Worm (Caenorhabditis elegans) whole organism, L4/young adult: ENCODE results near the gene nos-1.

Experiments
- W03F9.2 ChIP-seq: fragments of 150-350 bp; optimal IDR thresholded peaks from 2 replicates; lab custom pipeline; 2014; ENCODE audit warnings: missing biosample characterization, missing genetic modification characterization
- dao-5 ChIP-seq: sonication (generic microtip); optimal IDR thresholded peaks from 2 replicates; lab custom pipeline; 2016; ENCODE audit warnings: missing genotype, missing genetic modification characterization, moderate library complexity, missing compliant biosample characterization
- him-1 ChIP-seq: sonication (generic microtip); optimal IDR thresholded peaks from 2 replicates; lab custom pipeline; 2016; ENCODE audit warnings: missing genotype, missing genetic modification reagents, missing genetic modification characterization, missing compliant biosample characterization

nos-1 gene

ce11 chrII:10953065-10953464 is at the start of gene nos-1:
nos-1 (minus strand) TSS chrII:10953165.
- TF ChIP-seq W03F9.2 (tag; lab: Kevin White, UChicago) (no peak), dao-5 (tag; lab: Kevin White, UChicago) (no peak), him-1 (no peak)

- TF ChIP-seq W03F9.2 (tag; lab: Kevin White, UChicago) (no peak), dao-5 (tag; lab: Kevin White, UChicago) (no peak), him-1 (no peak)
Observed at ce11 chrII:10999109-10999508, 46.1 kb upstream of the nos-1 start.

ce11 chrII:10995600-10995999 is 42.6 kb upstream of the nos-1 start:
- TF ChIP-seq dao-5 (tag; lab: Kevin White, UChicago) (no peak), him-1 (no peak), W03F9.2 (tag; lab: Kevin White, UChicago) (no peak)

ce11 chrII:10993607-10994229 is 40.8 kb upstream of the nos-1 start:
- TF ChIP-seq him-1, result no peak

ce11 chrII:10990592-10990991 is 37.6 kb upstream of the nos-1 start:
- TF ChIP-seq W03F9.2 (tag; lab: Kevin White, UChicago) (no peak), dao-5 (tag; lab: Kevin White, UChicago) (no peak), him-1 (no peak)

ce11 chrII:10989180-10989579 is 36.2 kb upstream of the nos-1 start:
- no peak for TF ChIP-seq dao-5 (tag; lab: Kevin White, UChicago)
- no peak for TF ChIP-seq W03F9.2 (tag; lab: Kevin White, UChicago)
- TF ChIP-seq him-1, result no peak

- no peak for TF ChIP-seq him-1
- no peak for TF ChIP-seq W03F9.2 (tag; lab: Kevin White, UChicago)
- TF ChIP-seq dao-5 (tag; lab: Kevin White, UChicago), result no peak
Observed at ce11 chrII:10988575-10988974, 35.6 kb upstream of the nos-1 start.

- TF ChIP-seq W03F9.2 (tag; lab: Kevin White, UChicago) (no peak), him-1 (no peak), dao-5 (tag; lab: Kevin White, UChicago) (no peak)
Observed at ce11 chrII:10986461-10987090, 33.6 kb upstream of the nos-1 start.

- no peak for TF ChIP-seq W03F9.2 (tag; lab: Kevin White, UChicago)
- no peak for TF ChIP-seq dao-5 (tag; lab: Kevin White, UChicago)
- TF ChIP-seq him-1, result no peak
Observed at ce11 chrII:10982017-10982416, 29.1 kb upstream of the nos-1 start.

- TF ChIP-seq him-1 (no peak), W03F9.2 (tag; lab: Kevin White, UChicago) (no peak), dao-5 (tag; lab: Kevin White, UChicago) (no peak)
Observed at ce11 chrII:10975239-10975638, 22.3 kb upstream of the nos-1 start, which contains the start of gene ptp-3. ptp-3 (plus strand) TSS chrII:10975539.

ce11 chrII:10971677-10972076 is 18.7 kb upstream of the nos-1 start:
- no peak for TF ChIP-seq W03F9.2 (tag; lab: Kevin White, UChicago)
- no peak for TF ChIP-seq him-1
- TF ChIP-seq dao-5 (tag; lab: Kevin White, UChicago), result no peak

- TF ChIP-seq dao-5 (tag; lab: Kevin White, UChicago), result no peak
- no peak for TF ChIP-seq him-1
- TF ChIP-seq W03F9.2 (tag; lab: Kevin White, UChicago), result no peak
Observed at ce11 chrII:10970625-10971024, 17.7 kb upstream of the nos-1 start.

ce11 chrII:10964748-10965147 is 11.8 kb upstream of the nos-1 start:
- no peak for TF ChIP-seq him-1
- no peak for TF ChIP-seq W03F9.2 (tag; lab: Kevin White, UChicago)
- TF ChIP-seq dao-5 (tag; lab: Kevin White, UChicago), result no peak

ce11 chrII:10959676-10960075 is 6.7 kb upstream of the nos-1 start:
- TF ChIP-seq dao-5 (tag; lab: Kevin White, UChicago), result no peak
- TF ChIP-seq him-1, result no peak
- TF ChIP-seq W03F9.2 (tag; lab: Kevin White, UChicago), result no peak

ce11 chrII:10959138-10959537 is 6.2 kb upstream of the nos-1 start:
- TF ChIP-seq dao-5 (tag; lab: Kevin White, UChicago), result no peak
- no peak for TF ChIP-seq him-1
- TF ChIP-seq W03F9.2 (tag; lab: Kevin White, UChicago), result no peak
